Worm (Caenorhabditis elegans) whole organism, L3 larva: ENCODE measurements around the gene ptr-18.

ENCODE experiments used
- R02D3.7 ChIP-seq: fragments of 150-350 bp; optimal IDR thresholded peaks from 2 replicates; lab custom pipeline; 2014; ENCODE audit warnings: missing biosample characterization, missing genetic modification characterization
- ZK546.5 ChIP-seq: sonication (generic microtip); optimal IDR thresholded peaks from 2 replicates; lab custom pipeline; 2017; ENCODE audit warnings: missing biosample characterization, missing genetic modification characterization
- aly-2 ChIP-seq: fragments of 150-350 bp; optimal IDR thresholded peaks from 2 replicates; lab custom pipeline; 2014; ENCODE audit warnings: missing biosample characterization, missing genetic modification characterization
- ama-1 ChIP-seq: fragments of 150-350 bp; optimal IDR thresholded peaks from 2 replicates; lab custom pipeline; 2018
- ceh-16 ChIP-seq: sonication (generic microtip); optimal IDR thresholded peaks from 2 replicates; lab custom pipeline; 2017; ENCODE audit warnings: missing biosample characterization, missing genetic modification characterization
- ceh-28 ChIP-seq: fragments of 150-350 bp; optimal IDR thresholded peaks from 2 replicates; lab custom pipeline; 2014; ENCODE audit warnings: missing biosample characterization, missing genetic modification reagents, missing genetic modification characterization
- ceh-82 ChIP-seq: fragments of 150-350 bp; optimal IDR thresholded peaks from 2 replicates; lab custom pipeline; 2014; ENCODE audit warnings: missing biosample characterization, missing genetic modification characterization
- ceh-9 ChIP-seq: sonication (generic microtip); optimal IDR thresholded peaks from 2 replicates; lab custom pipeline; 2018; ENCODE audit warnings: missing biosample characterization, missing genetic modification characterization
- daf-12 ChIP-seq: fragments of 150-350 bp; optimal IDR thresholded peaks from 2 replicates; lab custom pipeline; 2014; ENCODE audit warnings: missing biosample characterization, missing genetic modification reagents, missing genetic modification characterization
- egl-27 ChIP-seq: sonication (generic microtip); optimal IDR thresholded peaks from 4 replicates; lab custom pipeline; 2017; ENCODE audit warnings: missing biosample characterization, missing genetic modification reagents, missing genetic modification characterization
- egl-5 ChIP-seq: fragments of 150-350 bp; optimal IDR thresholded peaks from 2 replicates; lab custom pipeline; 2017; ENCODE audit warnings: missing biosample characterization, missing genetic modification reagents, missing genetic modification characterization, inconsistent platforms
- elt-1 ChIP-seq: fragments of 150-350 bp; optimal IDR thresholded peaks from 2 replicates; lab custom pipeline; 2014; ENCODE audit warnings: missing biosample characterization, missing genetic modification characterization
- elt-2 ChIP-seq: sonication (generic microtip); optimal IDR thresholded peaks from 2 replicates; lab custom pipeline; 2016; ENCODE audit warnings: missing genetic modification reagents, mild to moderate bottlenecking, missing genetic modification characterization, missing compliant biosample characterization
- elt-3 ChIP-seq, 3 experiments: fragments of 150-350 bp in 1 of 3; sonication (generic microtip) in 2 of 3; optimal IDR thresholded peaks; 2 replicates in 2 of 3; 4 replicates in 1 of 3; lab custom pipeline; 2014 to 2017; ENCODE audit warnings: missing biosample characterization in 3 of 3, missing genetic modification characterization in 3 of 3
- eor-1 ChIP-seq, 2 experiments: fragments of 150-350 bp; optimal IDR thresholded peaks; 2 replicates each; lab custom pipeline; 2014 to 2018; ENCODE audit warnings: missing biosample characterization in 2 of 2, missing genetic modification characterization in 2 of 2
- fkh-10 ChIP-seq: sonication (generic microtip); optimal IDR thresholded peaks from 2 replicates; lab custom pipeline; 2017; ENCODE audit warnings: missing biosample characterization, missing genetic modification reagents, missing genetic modification characterization
- fkh-2 ChIP-seq: fragments of 150-350 bp; optimal IDR thresholded peaks from 2 replicates; lab custom pipeline; 2014; ENCODE audit warnings: missing biosample characterization, missing genetic modification reagents, missing genetic modification characterization
- fos-1 ChIP-seq: fragments of 150-350 bp; optimal IDR thresholded peaks from 2 replicates; lab custom pipeline; 2014; ENCODE audit warnings: missing biosample characterization, missing genetic modification characterization
- hmg-11 ChIP-seq: sonication (generic microtip); optimal IDR thresholded peaks from 2 replicates; lab custom pipeline; 2016; ENCODE audit warnings: missing genetic modification characterization, missing compliant biosample characterization
- jun-1 ChIP-seq: fragments of 150-350 bp; optimal IDR thresholded peaks from 2 replicates; lab custom pipeline; 2014; ENCODE audit warnings: missing biosample characterization, missing genetic modification reagents, missing genetic modification characterization
- lin-15B ChIP-seq: fragments of 150-350 bp; optimal IDR thresholded peaks from 2 replicates; lab custom pipeline; 2014; ENCODE audit warnings: missing biosample characterization, missing genetic modification characterization
- lin-39 ChIP-seq: fragments of 150-350 bp; optimal IDR thresholded peaks from 2 replicates; lab custom pipeline; 2018; ENCODE audit warnings: missing biosample characterization, missing genetic modification reagents, missing genetic modification characterization
- lsy-12 ChIP-seq: sonication (generic microtip); optimal IDR thresholded peaks from 2 replicates; lab custom pipeline; 2016; ENCODE audit warnings: mild to moderate bottlenecking, missing genetic modification characterization, missing compliant biosample characterization
- mdl-1 ChIP-seq: fragments of 150-350 bp; optimal IDR thresholded peaks from 2 replicates; lab custom pipeline; 2014; ENCODE audit warnings: missing biosample characterization, missing genetic modification characterization
- mml-1 ChIP-seq: fragments of 150-350 bp; sonication (generic microtip); optimal IDR thresholded peaks from 3 replicates; lab custom pipeline; 2014; ENCODE audit warnings: missing biosample characterization, missing genetic modification characterization
- nfya-1 ChIP-seq: sonication (generic microtip); optimal IDR thresholded peaks from 2 replicates; lab custom pipeline; 2017; ENCODE audit warnings: missing genetic modification characterization, mild to moderate bottlenecking, missing compliant biosample characterization, antibody characterized with exemption, moderate library complexity; ENCODE audit not compliant: insufficient read depth
- nhr-11 ChIP-seq: fragments of 150-350 bp; optimal IDR thresholded peaks from 2 replicates; lab custom pipeline; 2014; ENCODE audit warnings: missing biosample characterization, missing genetic modification characterization
- nhr-12 ChIP-seq: fragments of 150-350 bp; optimal IDR thresholded peaks from 2 replicates; lab custom pipeline; 2014; ENCODE audit warnings: missing biosample characterization, missing genetic modification characterization
- nhr-23 ChIP-seq: fragments of 150-350 bp; optimal IDR thresholded peaks from 2 replicates; lab custom pipeline; 2014; ENCODE audit warnings: missing biosample characterization, missing genetic modification reagents, missing genetic modification characterization
- nhr-237 ChIP-seq: fragments of 150-350 bp; optimal IDR thresholded peaks from 2 replicates; lab custom pipeline; 2014; ENCODE audit warnings: missing biosample characterization, missing genetic modification characterization
- nhr-25 ChIP-seq: sonication (generic microtip); optimal IDR thresholded peaks from 2 replicates; lab custom pipeline; 2017; ENCODE audit warnings: missing biosample characterization, missing genetic modification characterization
- nhr-28 ChIP-seq: fragments of 150-350 bp; optimal IDR thresholded peaks from 2 replicates; lab custom pipeline; 2014; ENCODE audit warnings: missing biosample characterization, missing genetic modification characterization
- nhr-43 ChIP-seq: sonication (generic microtip); optimal IDR thresholded peaks from 2 replicates; lab custom pipeline; 2016; ENCODE audit warnings: mild to moderate bottlenecking, missing genetic modification characterization, missing compliant biosample characterization; ENCODE audit not compliant: poor library complexity, severe bottlenecking
- nhr-67 ChIP-seq: fragments of 150-350 bp; optimal IDR thresholded peaks from 2 replicates; lab custom pipeline; 2014; ENCODE audit warnings: missing biosample characterization, missing genetic modification characterization
- nhr-76 ChIP-seq: fragments of 150-350 bp; sonication (generic microtip); optimal IDR thresholded peaks from 5 replicates; lab custom pipeline; 2014; ENCODE audit warnings: missing biosample characterization, missing genetic modification characterization
- nhr-77 ChIP-seq: fragments of 150-350 bp; optimal IDR thresholded peaks from 2 replicates; lab custom pipeline; 2014; ENCODE audit warnings: missing biosample characterization, missing genetic modification characterization
- pha-4 ChIP-seq: fragments of 150-350 bp; optimal IDR thresholded peaks from 2 replicates; lab custom pipeline; 2014; ENCODE audit warnings: missing biosample characterization, missing genetic modification reagents, missing genetic modification characterization
- pqm-1 ChIP-seq: fragments of 150-350 bp; optimal IDR thresholded peaks from 2 replicates; lab custom pipeline; 2017; ENCODE audit warnings: missing biosample characterization, missing genetic modification characterization, inconsistent platforms
- sea-2 ChIP-seq: fragments of 150-350 bp; sonication (generic microtip); optimal IDR thresholded peaks from 4 replicates; lab custom pipeline; 2014; ENCODE audit warnings: missing biosample characterization, missing genetic modification reagents, missing genetic modification characterization
- skn-1 ChIP-seq: fragments of 150-350 bp; optimal IDR thresholded peaks from 2 replicates; lab custom pipeline; 2014; ENCODE audit warnings: missing biosample characterization, missing genetic modification characterization
- snpc-4 ChIP-seq: fragments of 150-350 bp; optimal IDR thresholded peaks from 2 replicates; lab custom pipeline; 2014; ENCODE audit warnings: missing biosample characterization, missing genetic modification characterization
- tbx-2 ChIP-seq: sonication (generic microtip); optimal IDR thresholded peaks from 2 replicates; lab custom pipeline; 2016; ENCODE audit warnings: mild to moderate bottlenecking, missing genetic modification characterization, missing compliant biosample characterization
- unc-39 ChIP-seq: sonication (generic microtip); optimal IDR thresholded peaks from 4 replicates; lab custom pipeline; 2017; ENCODE audit warnings: missing biosample characterization, missing genetic modification characterization
- unc-62 ChIP-seq: fragments of 150-350 bp; sonication (generic microtip); optimal IDR thresholded peaks from 4 replicates; lab custom pipeline; 2014; ENCODE audit warnings: missing biosample characterization, missing genetic modification reagents, missing genetic modification characterization
- zag-1 ChIP-seq: fragments of 150-350 bp; optimal IDR thresholded peaks from 2 replicates; lab custom pipeline; 2014; ENCODE audit warnings: missing biosample characterization, missing genetic modification characterization
- ztf-11 ChIP-seq: fragments of 150-350 bp; optimal IDR thresholded peaks from 2 replicates; lab custom pipeline; 2014; ENCODE audit warnings: missing biosample characterization, missing genetic modification characterization
- ztf-4 ChIP-seq: fragments of 150-350 bp; optimal IDR thresholded peaks from 2 replicates; lab custom pipeline; 2014; ENCODE audit warnings: missing biosample characterization, missing genetic modification characterization

ptr-18 gene

DNA sequence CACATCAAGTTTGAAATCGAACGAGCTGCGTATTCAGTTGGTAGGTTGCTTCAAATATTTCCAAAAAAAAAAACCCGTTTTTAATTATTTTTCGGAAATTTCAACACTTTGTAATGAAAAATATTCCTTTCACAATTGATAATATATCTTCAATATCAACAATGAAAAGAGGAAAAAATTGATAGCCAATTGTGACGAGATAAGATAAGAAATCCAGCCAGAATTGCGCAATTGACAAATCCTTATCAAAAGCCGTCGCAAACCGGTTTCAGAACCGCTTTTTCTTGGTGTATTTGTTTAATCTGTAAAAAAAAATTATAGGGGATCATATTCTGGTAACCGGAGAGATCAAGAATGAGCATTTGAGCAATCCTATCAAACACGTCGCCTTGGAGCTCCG, 22.9 kb upstream of the ptr-18 start:
- TF ChIP-seq nhr-43 (peak; percentile 68), ceh-9 (tag; lab: Kevin White, UChicago) (no peak), ztf-11 (no peak), snpc-4 (no peak), elt-3 (tag; optimal IDR thresholded peaks at IDR 0.05; lab: Kevin White, UChicago) (peak; percentile 51 to 85 (median 83)), lsy-12 (tag; lab: Kevin White, UChicago) (no peak), elt-1 (tag; lab: Kevin White, UChicago) (no peak), nhr-23 (tag; lab: Kevin White, UChicago) (peak; percentile 45), nhr-76 (tag; lab: Kevin White, UChicago) (no peak)

DNA sequence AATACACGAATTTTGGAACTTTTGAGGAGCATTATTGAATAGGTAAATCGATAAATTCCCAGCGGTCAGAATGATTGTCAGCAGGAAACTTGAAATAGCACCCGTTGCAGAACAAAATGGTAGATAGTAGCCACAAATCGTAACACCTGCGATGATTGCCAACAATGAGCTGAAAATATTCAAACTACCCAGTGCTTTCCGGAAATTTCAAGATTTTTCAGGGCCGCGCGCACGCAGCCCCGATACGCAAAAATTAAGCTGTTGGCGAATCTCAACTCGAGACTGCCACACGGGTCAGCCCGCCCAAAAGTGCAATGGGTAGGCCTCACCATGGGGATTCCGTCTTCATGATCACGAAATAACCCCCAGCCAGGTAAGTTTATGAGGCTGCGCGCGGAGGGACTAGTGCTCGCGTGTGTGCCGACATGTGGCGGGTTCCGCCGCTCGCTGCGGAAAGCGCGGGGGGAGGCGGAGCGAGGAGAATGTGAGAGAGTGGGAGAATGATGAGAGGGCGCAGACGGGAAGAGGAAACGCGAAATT, 20.7 kb upstream of the ptr-18 start:
- TF ChIP-seq lin-15B (tag; lab: Kevin White, UChicago) (peak; percentile 72), nhr-12 (no peak), ceh-9 (tag; lab: Kevin White, UChicago) (no peak), nhr-25 (tag; lab: Kevin White, UChicago) (peak; percentile 95), nhr-237 (tag; lab: Kevin White, UChicago) (no peak), nhr-77 (tag; lab: Kevin White, UChicago) (peak; percentile 86), egl-27 (tag; lab: Kevin White, UChicago) (no peak), ZK546.5 (tag; lab: Kevin White, UChicago) (no peak), ama-1 (peak; percentile 100), skn-1 (tag; lab: Kevin White, UChicago) (peak; percentile 75), eor-1 (tag; optimal IDR thresholded peaks at IDR 0.05; lab: Kevin White, UChicago) (no peak), ceh-28 (tag; lab: Kevin White, UChicago) (peak; percentile 86), ceh-16 (peak; percentile 23), nhr-28 (tag; lab: Kevin White, UChicago) (peak; percentile 78), sea-2 (GFP tag; lab: Kevin White, UChicago) (no peak), pha-4 (tag; lab: Kevin White, UChicago) (peak; percentile 87), jun-1 (peak; percentile 95), nhr-11 (tag; lab: Kevin White, UChicago) (peak; percentile 21), elt-3 (tag; optimal IDR thresholded peaks at IDR 0.05; lab: Kevin White, UChicago) (peak; percentile 45 to 96 (median 85)), ceh-82 (tag; lab: Kevin White, UChicago) (peak; percentile 89), fkh-2 (peak; percentile 51), fkh-10 (GFP tag; lab: Kevin White, UChicago) (no peak), ztf-4 (peak; percentile 41), unc-62 (peak; percentile 50), nhr-76 (tag; lab: Kevin White, UChicago) (peak; percentile 56), nhr-67 (no peak), lsy-12 (tag; lab: Kevin White, UChicago) (peak; percentile 91), ztf-11 (no peak), nfya-1 (peak; percentile 88), zag-1 (tag; lab: Kevin White, UChicago) (peak; percentile 52), elt-2 (tag; lab: Kevin White, UChicago) (peak; percentile 87), mdl-1 (tag; lab: Kevin White, UChicago) (peak; percentile 20), R02D3.7 (tag; lab: Kevin White, UChicago) (peak; percentile 81), aly-2 (tag; lab: Kevin White, UChicago) (peak; percentile 94), fos-1 (tag; lab: Kevin White, UChicago) (peak; percentile 17), elt-1 (tag; lab: Kevin White, UChicago) (no peak), nhr-43 (peak; percentile 96), tbx-2 (tag; lab: Kevin White, UChicago) (peak; percentile 94), mml-1 (no peak), unc-39 (tag; lab: Kevin White, UChicago) (no peak), snpc-4 (peak; percentile 100), nhr-23 (tag; lab: Kevin White, UChicago) (peak; percentile 88), daf-12 (peak; percentile 16), lin-39 (peak; percentile 95), hmg-11 (peak; percentile 96), pqm-1 (peak; percentile 88), egl-5 (peak; percentile 39)
- TF ChIP-seq, all 47 proteins: peak for 34
